Worm (Caenorhabditis elegans) whole organism, young adult: ENCODE measurements around the gene F02D8.4.

ENCODE experiments used
- B0336.3 ChIP-seq: fragments of 200-800 bp; sonication (Bioruptor generic); IDR thresholded peaks from 2 replicates; pipeline ENCODE4 v1.3.6; 2022; ENCODE audit warnings: missing genetic modification characterization, missing compliant biosample characterization
- C06A6.2 ChIP-seq: fragments of 200-800 bp; sonication (Bioruptor generic); conservative IDR thresholded peaks from 2 replicates; pipeline ENCODE4 v1.3.6; 2022; ENCODE audit warnings: missing genetic modification characterization, missing compliant biosample characterization
- F22D6.2 ChIP-seq: sonication (generic microtip); optimal IDR thresholded peaks from 2 replicates; lab custom pipeline; 2016; ENCODE audit warnings: mild to moderate bottlenecking, missing genetic modification characterization, missing compliant biosample characterization
- F57C9.4 ChIP-seq: sonication (generic microtip); optimal IDR thresholded peaks from 2 replicates; lab custom pipeline; 2017; ENCODE audit warnings: mild to moderate bottlenecking, missing genetic modification characterization, missing compliant biosample characterization
- T07F8.4 ChIP-seq: sonication (generic microtip); optimal IDR thresholded peaks from 2 replicates; lab custom pipeline; 2016; ENCODE audit warnings: mild to moderate bottlenecking, missing genetic modification characterization, moderate library complexity, missing compliant biosample characterization
- Y53G8AR.9 ChIP-seq: fragments of 200-800 bp; sonication (Bioruptor generic); conservative IDR thresholded peaks from 2 replicates; pipeline ENCODE4 v1.3.6; 2022; ENCODE audit warnings: missing genetic modification reagents, missing genetic modification characterization, missing compliant biosample characterization
- Y56A3A.18 ChIP-seq: fragments of 200-800 bp; sonication (Bioruptor generic); IDR thresholded peaks from 2 replicates; pipeline ENCODE4 v1.3.6; 2022; ENCODE audit warnings: missing genetic modification reagents, missing genetic modification characterization, missing compliant biosample characterization
- Y95B8A.8 ChIP-seq: fragments of 200-800 bp; sonication (Bioruptor generic); IDR thresholded peaks from 2 replicates; pipeline ENCODE4 v1.3.6; 2022; ENCODE audit warnings: missing genetic modification reagents, missing genetic modification characterization, missing compliant biosample characterization
- akir-1 ChIP-seq: fragments of 200-800 bp; sonication (Bioruptor generic); optimal IDR thresholded peaks from 2 replicates; lab custom pipeline; 2018; ENCODE audit warnings: mild to moderate bottlenecking, missing genetic modification characterization, moderate library complexity, missing compliant biosample characterization
- aptf-3 ChIP-seq: fragments of 200-800 bp; sonication (Bioruptor generic); IDR thresholded peaks from 2 replicates; pipeline ENCODE4 v1.3.6; 2022; ENCODE audit warnings: missing genetic modification characterization, missing compliant biosample characterization
- atf-7 ChIP-seq: sonication (generic microtip); optimal IDR thresholded peaks from 2 replicates; lab custom pipeline; 2017; ENCODE audit warnings: mild to moderate bottlenecking, missing genetic modification characterization, missing compliant biosample characterization
- athp-1 ChIP-seq: sonication (generic microtip); optimal IDR thresholded peaks from 2 replicates; lab custom pipeline; 2017; ENCODE audit warnings: mild to moderate bottlenecking, missing genetic modification characterization, missing compliant biosample characterization
- attf-3 ChIP-seq: fragments of 200-800 bp; sonication (Bioruptor generic); conservative IDR thresholded peaks from 2 replicates; pipeline ENCODE4 v1.3.6; 2022; ENCODE audit warnings: missing genetic modification reagents, missing genetic modification characterization, missing compliant biosample characterization
- bed-1 ChIP-seq: fragments of 200-800 bp; sonication (Bioruptor generic); IDR thresholded peaks from 2 replicates; pipeline ENCODE4 v1.3.6; 2022; ENCODE audit warnings: missing genetic modification reagents, missing genetic modification characterization, missing compliant biosample characterization
- ceh-100 ChIP-seq: fragments of 200-800 bp; sonication (Bioruptor generic); IDR thresholded peaks from 2 replicates; pipeline ENCODE4 v1.3.6; 2022; ENCODE audit warnings: missing genetic modification reagents, missing genetic modification characterization, missing compliant biosample characterization
- ceh-91 ChIP-seq: fragments of 200-800 bp; sonication (Bioruptor generic); IDR thresholded peaks from 2 replicates; pipeline ENCODE4 v1.3.6; 2022; ENCODE audit warnings: missing genetic modification reagents, missing genetic modification characterization, missing compliant biosample characterization
- chd-7 ChIP-seq: sonication (generic microtip); optimal IDR thresholded peaks from 2 replicates; lab custom pipeline; 2016; ENCODE audit warnings: mild to moderate bottlenecking, missing genetic modification characterization, moderate library complexity, missing compliant biosample characterization
- die-1 ChIP-seq: sonication (generic microtip); optimal IDR thresholded peaks from 2 replicates; lab custom pipeline; 2016; ENCODE audit warnings: missing genotype, mild to moderate bottlenecking, missing genetic modification characterization, missing compliant biosample characterization
- dox-1 ChIP-seq: fragments of 200-800 bp; sonication (Bioruptor generic); IDR thresholded peaks from 2 replicates; pipeline ENCODE4 v1.3.6; 2022; ENCODE audit warnings: missing genetic modification reagents, missing genetic modification characterization, missing compliant biosample characterization
- egl-18 ChIP-seq: fragments of 200-800 bp; sonication (Bioruptor generic); IDR thresholded peaks from 2 replicates; pipeline ENCODE4 v1.3.6; 2022; ENCODE audit warnings: missing genetic modification reagents, missing genetic modification characterization, missing compliant biosample characterization
- egrh-3 ChIP-seq: fragments of 200-800 bp; sonication (Bioruptor generic); IDR thresholded peaks from 2 replicates; pipeline ENCODE4 v1.3.6; 2022; ENCODE audit warnings: missing genetic modification reagents, missing genetic modification characterization, missing compliant biosample characterization
- hlh-12 ChIP-seq: sonication (generic microtip); optimal IDR thresholded peaks from 2 replicates; lab custom pipeline; 2016; ENCODE audit warnings: missing genetic modification characterization, missing compliant biosample characterization
- hmg-20 ChIP-seq: fragments of 200-800 bp; sonication (Bioruptor generic); IDR thresholded peaks from 2 replicates; pipeline ENCODE4 v1.3.6; 2022; ENCODE audit warnings: missing genetic modification reagents, missing genetic modification characterization, missing compliant biosample characterization
- hrde-1 ChIP-seq: sonication (generic microtip); optimal IDR thresholded peaks from 2 replicates; lab custom pipeline; 2016; ENCODE audit warnings: missing genetic modification characterization, mild to moderate bottlenecking, missing compliant biosample characterization, moderate library complexity, missing genotype, missing genetic modification reagents, borderline replicate concordance
- hsf-1 ChIP-seq: fragments of 200-800 bp; sonication (Bioruptor generic); IDR thresholded peaks from 2 replicates; pipeline ENCODE4 v1.3.6; 2022; ENCODE audit warnings: missing genetic modification reagents, missing genetic modification characterization, missing compliant biosample characterization
- lin-54 ChIP-seq: fragments of 200-800 bp; sonication (Bioruptor generic); optimal IDR thresholded peaks from 2 replicates; lab custom pipeline; 2018; ENCODE audit warnings: mild to moderate bottlenecking, missing genetic modification characterization, missing compliant biosample characterization
- madf-6 ChIP-seq: fragments of 200-800 bp; sonication (Bioruptor generic); IDR thresholded peaks from 2 replicates; pipeline ENCODE4 v1.3.6; 2022; ENCODE audit warnings: missing genetic modification reagents, missing genetic modification characterization, missing compliant biosample characterization
- mcd-1 ChIP-seq: fragments of 200-800 bp; sonication (Bioruptor generic); IDR thresholded peaks from 2 replicates; pipeline ENCODE4 v1.3.6; 2022; ENCODE audit warnings: missing genetic modification reagents, missing genetic modification characterization, missing compliant biosample characterization
- mes-4 ChIP-seq: sonication (generic microtip); optimal IDR thresholded peaks from 2 replicates; lab custom pipeline; 2016; ENCODE audit warnings: missing genotype, missing genetic modification characterization, missing compliant biosample characterization
- mxl-1 ChIP-seq: sonication (generic microtip); optimal IDR thresholded peaks from 2 replicates; lab custom pipeline; 2016; ENCODE audit warnings: missing genetic modification characterization, missing compliant biosample characterization
- nfya-1 ChIP-seq: sonication (generic microtip); optimal IDR thresholded peaks from 2 replicates; lab custom pipeline; 2017; ENCODE audit warnings: antibody characterized with exemption, missing compliant biosample characterization, missing genetic modification characterization, borderline replicate concordance; ENCODE audit not compliant: insufficient read depth
- nfyb-1 ChIP-seq: fragments of 200-800 bp; sonication (Bioruptor generic); IDR thresholded peaks from 2 replicates; pipeline ENCODE4 v1.3.6; 2022; ENCODE audit warnings: missing genetic modification reagents, missing genetic modification characterization, missing compliant biosample characterization
- nhr-179 ChIP-seq: sonication (generic microtip); optimal IDR thresholded peaks from 2 replicates; lab custom pipeline; 2016; ENCODE audit warnings: mild to moderate bottlenecking, missing genetic modification characterization, missing compliant biosample characterization
- pbrm-1 ChIP-seq: fragments of 200-800 bp; sonication (Bioruptor generic); IDR thresholded peaks from 2 replicates; pipeline ENCODE4 v1.3.6; 2022; ENCODE audit warnings: missing genetic modification reagents, missing genetic modification characterization, missing compliant biosample characterization
- pha-4 ChIP-seq: fragments of 150-350 bp; sonication (generic microtip); optimal IDR thresholded peaks from 2 replicates; lab custom pipeline; 2014; ENCODE audit warnings: missing biosample characterization, missing genetic modification reagents, missing genetic modification characterization
- rpc-1 ChIP-seq, 2 experiments: fragments of 150-350 bp in 1 of 2; sonication (generic microtip) in 1 of 2; optimal IDR thresholded peaks; 2 replicates each; lab custom pipeline; 2014 to 2018; ENCODE audit warnings: missing biosample characterization in 1 of 2, missing genetic modification characterization in 1 of 2, missing genetic modification reagents in 1 of 2, missing genotype in 1 of 2
- snpc-1.1 ChIP-seq: sonication (generic microtip); optimal IDR thresholded peaks from 2 replicates; lab custom pipeline; 2017; ENCODE audit warnings: missing genetic modification characterization, mild to moderate bottlenecking, missing compliant biosample characterization, antibody characterized with exemption, moderate library complexity, missing genotype, missing genetic modification reagents; ENCODE audit not compliant: insufficient read depth
- snpc-1.3 ChIP-seq: sonication (generic microtip); optimal IDR thresholded peaks from 2 replicates; lab custom pipeline; 2017; ENCODE audit warnings: missing genetic modification characterization, mild to moderate bottlenecking, missing compliant biosample characterization, antibody characterized with exemption, moderate library complexity, missing genotype, missing genetic modification reagents; ENCODE audit not compliant: insufficient read depth
- snpc-3.4 ChIP-seq: sonication (generic microtip); optimal IDR thresholded peaks from 2 replicates; lab custom pipeline; 2017; ENCODE audit warnings: missing genetic modification characterization, mild to moderate bottlenecking, missing compliant biosample characterization, antibody characterized with exemption, moderate library complexity, missing genotype, missing genetic modification reagents
- snpc-4 ChIP-seq, 5 experiments: fragments of 150-350 bp in 1 of 5; sonication (generic microtip) in 4 of 5; optimal IDR thresholded peaks; 2 replicates each; lab custom pipeline; 2014 to 2018; ENCODE audit warnings: missing genetic modification characterization in 5 of 5, missing biosample characterization in 3 of 5, antibody characterized with exemption in 2 of 5, mild to moderate bottlenecking in 2 of 5, missing compliant biosample characterization in 2 of 5, missing genotype in 2 of 5, moderate library complexity in 2 of 5, missing genetic modification reagents in 1 of 5
- tbp1 ChIP-seq: fragments of 200-800 bp; sonication (Bioruptor generic); optimal IDR thresholded peaks from 2 replicates; lab custom pipeline; 2018; ENCODE audit warnings: mild to moderate bottlenecking, missing genetic modification characterization, missing compliant biosample characterization
- tlf-1 ChIP-seq: fragments of 200-800 bp; sonication (Bioruptor generic); optimal IDR thresholded peaks from 2 replicates; lab custom pipeline; 2018; ENCODE audit warnings: mild to moderate bottlenecking, missing genetic modification characterization, missing compliant biosample characterization
- unc-130 ChIP-seq: sonication (generic microtip); optimal IDR thresholded peaks from 2 replicates; lab custom pipeline; 2016; ENCODE audit warnings: missing genetic modification reagents, missing genetic modification characterization, missing compliant biosample characterization
- xnd-1 ChIP-seq: sonication (generic microtip); optimal IDR thresholded peaks from 2 replicates; lab custom pipeline; 2016; ENCODE audit warnings: missing genotype, missing genetic modification reagents, missing genetic modification characterization, missing compliant biosample characterization
- zfh-2 ChIP-seq: fragments of 200-800 bp; sonication (Bioruptor generic); conservative IDR thresholded peaks from 2 replicates; pipeline ENCODE4 v1.3.6; 2022; ENCODE audit warnings: missing genetic modification reagents, missing genetic modification characterization, missing compliant biosample characterization
- ztf-26 ChIP-seq: sonication (generic microtip); optimal IDR thresholded peaks from 2 replicates; lab custom pipeline; 2017; ENCODE audit warnings: missing genetic modification characterization, missing compliant biosample characterization
- ztf-6 ChIP-seq: fragments of 200-800 bp; sonication (Bioruptor generic); IDR thresholded peaks from 2 replicates; pipeline ENCODE4 v1.3.6; 2022; ENCODE audit warnings: missing genetic modification reagents, missing genetic modification characterization, missing compliant biosample characterization

F02D8.4 gene

DNA sequence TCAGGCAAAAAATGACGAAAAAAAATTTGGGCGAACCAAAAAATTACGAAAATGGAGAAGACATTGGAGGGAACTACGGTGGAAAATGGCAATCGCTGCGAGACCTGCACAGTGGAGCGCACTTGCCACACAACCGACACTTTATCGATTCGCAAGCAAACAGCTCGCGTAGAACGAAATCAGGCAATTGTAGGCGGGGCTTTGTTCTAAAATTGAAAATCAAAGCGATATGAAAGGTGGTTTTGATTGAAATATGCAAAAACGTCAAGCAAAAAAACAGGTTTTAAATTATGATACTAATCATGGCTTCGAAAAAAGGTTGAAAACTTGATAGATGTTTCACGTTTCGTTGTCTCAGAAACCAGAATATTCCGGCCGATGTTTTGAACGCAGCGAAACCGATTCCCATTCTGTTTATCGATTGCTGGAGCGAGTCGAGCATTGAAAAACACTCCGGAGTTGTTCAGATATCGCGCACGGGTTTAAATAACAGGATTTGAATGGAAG, 17.5 kb downstream of the F02D8.4 start, which contains the start of the genes fib-1 and mut-15 (continued):
- TF ChIP-seq egl-18 (no peak), ztf-6 (no peak), nfyb-1 (peak; percentile 87), mxl-1 (tag; lab: Kevin White, UChicago) (no peak), ceh-91 (GFP tag; lab: Robert Waterston, UW) (peak; percentile 88), snpc-3.4 (tag; lab: Kevin White, UChicago) (no peak), aptf-3 (GFP tag; lab: Robert Waterston, UW) (no peak), hsf-1 (GFP tag; lab: Robert Waterston, UW) (peak; percentile 71), Y56A3A.18 (no peak), pha-4 (tag; lab: Kevin White, UChicago) (peak; percentile 85), mcd-1 (GFP tag; lab: Robert Waterston, UW) (peak; percentile 99), bed-1 (GFP tag; lab: Robert Waterston, UW) (no peak), hmg-20 (GFP tag; lab: Robert Waterston, UW) (no peak), Y53G8AR.9 (peak; percentile 82), C06A6.2 (GFP tag; lab: Robert Waterston, UW) (no peak), mes-4 (no peak), xnd-1 (tag; lab: Kevin White, UChicago) (peak; percentile 47), snpc-1.3 (peak; percentile 49), nhr-179 (tag; lab: Kevin White, UChicago) (no peak), F22D6.2 (no peak), dox-1 (GFP tag; lab: Robert Waterston, UW) (peak; percentile 90), snpc-1.1 (peak; percentile 23), Y95B8A.8 (GFP tag; lab: Robert Waterston, UW) (peak; percentile 71; the same call in 1 of the 2 replicates), chd-7 (peak; percentile 13), atf-7 (tag; lab: Kevin White, UChicago) (peak; percentile 34), madf-6 (GFP tag; lab: Robert Waterston, UW) (peak; percentile 84), hlh-12 (no peak), snpc-4 (GFP tag; optimal IDR thresholded peaks at IDR 0.05; lab: Kevin White, UChicago) (peak; percentile 69), snpc-4 (tag; optimal IDR thresholded peaks at IDR 0.05; lab: Kevin White, UChicago) (peak; percentile 66 to 83 (median 75)), egrh-3 (GFP tag; lab: Robert Waterston, UW) (no peak), akir-1 (peak; percentile 47), athp-1 (tag; lab: Kevin White, UChicago) (peak; percentile 92), ceh-100 (peak; percentile 98), B0336.3 (GFP tag; lab: Robert Waterston, UW) (peak; percentile 51; the same call in 1 of the 2 replicates), tbp1 (GFP tag; lab: Kevin White, UChicago) (peak; percentile 72), T07F8.4 (tag; lab: Kevin White, UChicago) (no peak), rpc-1 (optimal IDR thresholded peaks at IDR 0.05; lab: Kevin White, UChicago) (no peak), rpc-1 (tag; optimal IDR thresholded peaks at IDR 0.05; lab: Kevin White, UChicago) (no peak), nfya-1 (tag; lab: Kevin White, UChicago) (no peak), attf-3 (peak; percentile 85), lin-54 (GFP tag; lab: Kevin White, UChicago) (peak; percentile 80), F57C9.4 (no peak), tlf-1 (peak; percentile 80), unc-130 (GFP tag; lab: Kevin White, UChicago) (peak; percentile 72), pbrm-1 (GFP tag; lab: Robert Waterston, UW) (peak; percentile 91), hrde-1 (tag; lab: Kevin White, UChicago) (no peak), ztf-26 (tag; lab: Kevin White, UChicago) (peak; percentile 75), zfh-2 (GFP tag; lab: Robert Waterston, UW) (no peak), die-1 (tag; lab: Kevin White, UChicago) (no peak)
